Comparison of ENCODE assay signal across 5 fruit fly cellular contexts in genomic region chr2L:4459543-4459942, dm6.
TF ChIP-seq lines count a peak whose summit lies in the region.

Gene mRpL27, minus strand, starts transcription at chr2L:4459638.
Gene CG15435, plus strand, starts transcription at chr2L:4459729.

- no peak for TF ChIP-seq CTCF in whole organism, embryonic (GFP tag; optimal IDR thresholded peaks at IDR 0.05; lab: Kevin White, UChicago)

TF ChIP-seq in whole organism, adult, 20 proteins besides CTCF, POLR2A, EP300 and RAD21 (continues in another document):
- TF ChIP-seq pad (GFP tag; optimal IDR thresholded peaks at IDR 0.05; lab: Kevin White, UChicago) (peak; percentile 31), CG5204 (GFP tag; optimal IDR thresholded peaks at IDR 0.05; lab: Kevin White, UChicago) (no peak), CG7045 (GFP tag; optimal IDR thresholded peaks at IDR 0.05; lab: Kevin White, UChicago) (peak; percentile 26), cnc (optimal IDR thresholded peaks at IDR 0.05; lab: Kevin White, UChicago) (no peak), kay (GFP tag; lab: Kevin White, UChicago; ENCODE audit: borderline replicate concordance) (no peak), CG7101 (tag; optimal IDR thresholded peaks at IDR 0.05; lab: Kevin White, UChicago) (peak; percentile 41), bab1 (GFP tag; optimal IDR thresholded peaks at IDR 0.05; lab: Kevin White, UChicago) (peak; percentile 49), CG12768 (GFP tag; optimal IDR thresholded peaks at IDR 0.05; lab: Kevin White, UChicago) (peak; percentile 74), Clk (GFP tag; optimal IDR thresholded peaks at IDR 0.05; lab: Kevin White, UChicago) (no peak), Hr96 (GFP tag; optimal IDR thresholded peaks at IDR 0.05; lab: Kevin White, UChicago) (peak; percentile 54), Mnt (GFP tag; optimal IDR thresholded peaks at IDR 0.05; lab: Kevin White, UChicago) (peak; percentile 66), cic (GFP tag; optimal IDR thresholded peaks at IDR 0.05; lab: Kevin White, UChicago) (peak; percentile 20), toe (GFP tag; optimal IDR thresholded peaks at IDR 0.05; lab: Kevin White, UChicago) (peak; percentile 61), ovo (GFP tag; optimal IDR thresholded peaks at IDR 0.05; lab: Kevin White, UChicago) (no peak), CG33017 (tag; optimal IDR thresholded peaks at IDR 0.05; lab: Kevin White, UChicago) (peak; percentile 2), Crg-1 (GFP tag; optimal IDR thresholded peaks at IDR 0.05; lab: Kevin White, UChicago) (no peak), CG14711 (tag; optimal IDR thresholded peaks at IDR 0.05; lab: Kevin White, UChicago) (peak; percentile 81), CG1620 (GFP tag; optimal IDR thresholded peaks at IDR 0.05; lab: Kevin White, UChicago) (peak; percentile 50)

TF ChIP-seq in whole organism, embryonic, 481 proteins besides CTCF, POLR2A, EP300 and RAD21 (continues in another document):
- TF ChIP-seq nmo (GFP tag; optimal IDR thresholded peaks at IDR 0.05; lab: Kevin White, UChicago): peak; percentile 78
- peak in 1 of 3 experiments; percentile 50 for TF ChIP-seq lola (GFP tag; optimal IDR thresholded peaks at IDR 0.05; lab: Kevin White, UChicago)
- no peak for TF ChIP-seq Ada2b (GFP tag; IDR thresholded peaks at IDR 0.05; lab: Robert Waterston, UW)
- TF ChIP-seq fd102C (GFP tag; optimal IDR thresholded peaks at IDR 0.05; lab: Kevin White, UChicago): no peak
- TF ChIP-seq Sry-β (GFP tag; optimal IDR thresholded peaks at IDR 0.05; lab: Kevin White, UChicago): peak; percentile 95
- TF ChIP-seq Six4 (GFP tag; optimal IDR thresholded peaks at IDR 0.05; lab: Kevin White, UChicago): no peak
- no peak for TF ChIP-seq CG30431 (GFP tag; optimal IDR thresholded peaks at IDR 0.05; lab: Kevin White, UChicago)
- peak; percentile 27 for TF ChIP-seq CG6683 (GFP tag; optimal IDR thresholded peaks at IDR 0.05; lab: Kevin White, UChicago)
- TF ChIP-seq CG6254 (GFP tag; optimal IDR thresholded peaks at IDR 0.05; lab: Kevin White, UChicago): no peak
- peak; percentile 63 for TF ChIP-seq Hsf (GFP tag; optimal IDR thresholded peaks at IDR 0.05; lab: Kevin White, UChicago)
- TF ChIP-seq CG2199 (GFP tag; IDR thresholded peaks at IDR 0.05; lab: Robert Waterston, UW): no peak
- TF ChIP-seq NfI (GFP tag; optimal IDR thresholded peaks at IDR 0.05; lab: Kevin White, UChicago): peak; percentile 40
- TF ChIP-seq ems (GFP tag; optimal IDR thresholded peaks at IDR 0.05; lab: Kevin White, UChicago): peak; percentile 35
- peak; percentile 55; the same call in 1 of the 2 replicates for TF ChIP-seq slbo (GFP tag; IDR thresholded peaks at IDR 0.05; lab: Robert Waterston, UW)
- peak in 1 of 2 experiments; percentile 10 for TF ChIP-seq dpn (GFP tag; optimal IDR thresholded peaks at IDR 0.05; lab: Kevin White, UChicago)
- TF ChIP-seq pan (optimal IDR thresholded peaks at IDR 0.05; lab: Kevin White, UChicago): no peak
- peak in 1 of 2 experiments; percentile 20 for TF ChIP-seq pan (GFP tag; optimal IDR thresholded peaks at IDR 0.05 in 1 of 2, IDR thresholded peaks at IDR 0.05 in 1 of 2)
- peak; percentile 67 for TF ChIP-seq CG3847 (GFP tag; IDR thresholded peaks at IDR 0.05; lab: Robert Waterston, UW)

TF ChIP-seq in whole organism, prepupa, 60 proteins besides CTCF, POLR2A, EP300 and RAD21:
- peak; percentile 15 for TF ChIP-seq Hr39 (GFP tag; optimal IDR thresholded peaks at IDR 0.05; lab: Kevin White, UChicago)
- peak; percentile 4 for TF ChIP-seq Ets96B (tag; optimal IDR thresholded peaks at IDR 0.05; lab: Kevin White, UChicago)
- TF ChIP-seq CG3032 (tag; optimal IDR thresholded peaks at IDR 0.05; lab: Kevin White, UChicago): peak; percentile 25
- peak; percentile 50 for TF ChIP-seq Sox14 (GFP tag; optimal IDR thresholded peaks at IDR 0.05; lab: Kevin White, UChicago)
- peak; percentile 77 for TF ChIP-seq Eip78C (GFP tag; lab: Kevin White, UChicago)
- no peak for TF ChIP-seq dsx (GFP tag; optimal IDR thresholded peaks at IDR 0.05; lab: Kevin White, UChicago; ENCODE audit: poor library complexity, severe bottlenecking)
- TF ChIP-seq CG1621 (tag; optimal IDR thresholded peaks at IDR 0.05; lab: Kevin White, UChicago): peak; percentile 44
- TF ChIP-seq CG31627 (GFP tag; optimal IDR thresholded peaks at IDR 0.05; lab: Kevin White, UChicago): peak; percentile 5
- TF ChIP-seq Met (GFP tag; optimal IDR thresholded peaks at IDR 0.05; lab: Kevin White, UChicago): no peak
- TF ChIP-seq svp (GFP tag; lab: Kevin White, UChicago): peak; percentile 92
- TF ChIP-seq topi (GFP tag; optimal IDR thresholded peaks at IDR 0.05; lab: Kevin White, UChicago): peak; percentile 23
- TF ChIP-seq pdm3 (GFP tag; optimal IDR thresholded peaks at IDR 0.05; lab: Kevin White, UChicago): no peak
- peak; percentile 86 for TF ChIP-seq fkh (GFP tag; optimal IDR thresholded peaks at IDR 0.05; lab: Kevin White, UChicago)
- TF ChIP-seq lz (GFP tag; optimal IDR thresholded peaks at IDR 0.05; lab: Kevin White, UChicago): peak; percentile 20
- TF ChIP-seq esn (GFP tag; optimal IDR thresholded peaks at IDR 0.05; lab: Kevin White, UChicago): peak; percentile 41

TF ChIP-seq in whole organism, pupa, 21 proteins besides CTCF, POLR2A, EP300 and RAD21:
- TF ChIP-seq CG13204 (GFP tag; optimal IDR thresholded peaks at IDR 0.05; lab: Kevin White, UChicago) (no peak), CG8159 (tag; optimal IDR thresholded peaks at IDR 0.05; lab: Kevin White, UChicago) (no peak), CG15710 (tag; optimal IDR thresholded peaks at IDR 0.05; lab: Kevin White, UChicago) (peak; percentile 8), Pif1A (GFP tag; optimal IDR thresholded peaks at IDR 0.05; lab: Kevin White, UChicago) (no peak), CG14655 (GFP tag; optimal IDR thresholded peaks at IDR 0.05; lab: Kevin White, UChicago) (no peak), EcR (GFP tag; optimal IDR thresholded peaks at IDR 0.05; lab: Kevin White, UChicago) (peak; percentile 22), CG12605 (GFP tag; IDR thresholded peaks at IDR 0.05; lab: Robert Waterston, UW) (no peak), CG17806 (tag; optimal IDR thresholded peaks at IDR 0.05; lab: Kevin White, UChicago) (no peak)

TF ChIP-seq in whole organism, wandering third instar larva, 38 proteins besides CTCF, POLR2A, EP300 and RAD21:
- TF ChIP-seq ey (GFP tag; optimal IDR thresholded peaks at IDR 0.05; lab: Kevin White, UChicago) (no peak), fru (GFP tag; optimal IDR thresholded peaks at IDR 0.05; lab: Kevin White, UChicago) (no peak), rgr (GFP tag; optimal IDR thresholded peaks at IDR 0.05; lab: Kevin White, UChicago) (peak; percentile 15), Dif (GFP tag; optimal IDR thresholded peaks at IDR 0.05; lab: Kevin White, UChicago; ENCODE audit: partially characterized antibody) (no peak), Rel (GFP tag; optimal IDR thresholded peaks at IDR 0.05; lab: Kevin White, UChicago) (no peak), Rel (tag; optimal IDR thresholded peaks at IDR 0.05; lab: Kevin White, UChicago) (peak; percentile 24), Hr78 (GFP tag; optimal IDR thresholded peaks at IDR 0.05; lab: Kevin White, UChicago) (no peak), usp (GFP tag; optimal IDR thresholded peaks at IDR 0.05; lab: Kevin White, UChicago) (no peak), Myc (optimal IDR thresholded peaks at IDR 0.05; lab: Kevin White, UChicago) (peak; percentile 96), Hnf4 (GFP tag; optimal IDR thresholded peaks at IDR 0.05; lab: Kevin White, UChicago) (no peak), dl (GFP tag; optimal IDR thresholded peaks at IDR 0.05; lab: Kevin White, UChicago; ENCODE audit: insufficient read depth in 1 of 2, partially characterized antibody in 2 of 2) (no peak), HLH106 (tag; optimal IDR thresholded peaks at IDR 0.05; lab: Kevin White, UChicago) (peak; percentile 51), Jra (GFP tag; optimal IDR thresholded peaks at IDR 0.05; lab: Kevin White, UChicago) (no peak), woc (GFP tag; optimal IDR thresholded peaks at IDR 0.05; lab: Kevin White, UChicago) (peak; percentile 87), CrebA (GFP tag; optimal IDR thresholded peaks at IDR 0.05; lab: Kevin White, UChicago; ENCODE audit: borderline replicate concordance) (no peak), GATAd (GFP tag; optimal IDR thresholded peaks at IDR 0.05; lab: Kevin White, UChicago) (no peak), Vsx2 (GFP tag; optimal IDR thresholded peaks at IDR 0.05; lab: Kevin White, UChicago; ENCODE audit: partially characterized antibody) (no peak), h (GFP tag; optimal IDR thresholded peaks at IDR 0.05; lab: Kevin White, UChicago) (peak; percentile 31), dsf (GFP tag; optimal IDR thresholded peaks at IDR 0.05; lab: Kevin White, UChicago; ENCODE audit: borderline replicate concordance) (no peak), tai (GFP tag; optimal IDR thresholded peaks at IDR 0.05; lab: Kevin White, UChicago) (no peak), brk (GFP tag; optimal IDR thresholded peaks at IDR 0.05; lab: Kevin White, UChicago) (no peak), Sp1 (GFP tag; optimal IDR thresholded peaks at IDR 0.05; lab: Kevin White, UChicago) (peak; percentile 20), pan (optimal IDR thresholded peaks at IDR 0.05; lab: Kevin White, UChicago) (no peak), br (GFP tag; optimal IDR thresholded peaks at IDR 0.05; lab: Kevin White, UChicago) (no peak), psq (GFP tag; optimal IDR thresholded peaks at IDR 0.05; lab: Kevin White, UChicago) (no peak), CG9705 (GFP tag; optimal IDR thresholded peaks at IDR 0.05; lab: Kevin White, UChicago) (peak; percentile 48), OdsH (GFP tag; optimal IDR thresholded peaks at IDR 0.05; lab: Kevin White, UChicago) (peak; percentile 7), Mio (GFP tag; optimal IDR thresholded peaks at IDR 0.05; lab: Kevin White, UChicago) (no peak), CG32264 (GFP tag; optimal IDR thresholded peaks at IDR 0.05; lab: Kevin White, UChicago) (no peak), sv (GFP tag; optimal IDR thresholded peaks at IDR 0.05; lab: Kevin White, UChicago) (no peak), foxo (GFP tag; optimal IDR thresholded peaks at IDR 0.05; lab: Kevin White, UChicago) (peak in 1 of 2 experiments; percentile 29), lola (GFP tag; optimal IDR thresholded peaks at IDR 0.05; lab: Kevin White, UChicago) (no peak)
